Fruit fly (Drosophila melanogaster): ENCODE measurements around the gene Drak.

The Drak gene

dm6 chrX:11494731-11495277 lies 1.9 kb downstream of the Drak start (continued):
- peak; percentile 33 for TF ChIP-seq Meics (GFP tag; optimal IDR thresholded peaks at IDR 0.05)
- peak; percentile 47 for TF ChIP-seq trh (GFP tag; optimal IDR thresholded peaks at IDR 0.05)
- TF ChIP-seq chn (GFP tag; optimal IDR thresholded peaks at IDR 0.05) = peak; percentile 75
- TF ChIP-seq nau (GFP tag; optimal IDR thresholded peaks at IDR 0.05) = peak; percentile 44
- TF ChIP-seq ttk (GFP tag; IDR thresholded peaks at IDR 0.05) = no peak
- TF ChIP-seq trem (tag; optimal IDR thresholded peaks at IDR 0.05) = peak; percentile 72
- TF ChIP-seq stwl (tag; optimal IDR thresholded peaks at IDR 0.05) = no peak
- TF ChIP-seq Lpt (GFP tag; optimal IDR thresholded peaks at IDR 0.05) = no peak
- TF ChIP-seq CG10209 (GFP tag; optimal IDR thresholded peaks at IDR 0.05) = peak; percentile 75
- TF ChIP-seq CG2678 (tag; optimal IDR thresholded peaks at IDR 0.05) = peak; percentile 79
- peak; percentile 52 for TF ChIP-seq CG12659 (GFP tag; optimal IDR thresholded peaks at IDR 0.05)
- TF ChIP-seq zen (tag; optimal IDR thresholded peaks at IDR 0.05) = peak; percentile 76
- peak; percentile 26 for TF ChIP-seq Dip3 (GFP tag; optimal IDR thresholded peaks at IDR 0.05)
- 0 out of 2 replicates have a peak, but pooled peaks have one; percentile 33 for TF ChIP-seq E2f1 (GFP tag; IDR thresholded peaks at IDR 0.05)
- no peak for TF ChIP-seq fd3F (GFP tag; optimal IDR thresholded peaks at IDR 0.05)
- peak; percentile 67; the same call in 2 of the 3 replicates for TF ChIP-seq zfh1 (GFP tag; IDR thresholded peaks at IDR 0.05)
- TF ChIP-seq CG12391 (tag; optimal IDR thresholded peaks at IDR 0.05) = peak; percentile 80
- peak; percentile 50 for TF ChIP-seq ind (GFP tag; optimal IDR thresholded peaks at IDR 0.05)
- no peak for TF ChIP-seq z (GFP tag; IDR thresholded peaks at IDR 0.05)
- TF ChIP-seq YL-1 (GFP tag; optimal IDR thresholded peaks at IDR 0.05) = peak; percentile 20
- peak; percentile 6 for TF ChIP-seq pho (GFP tag; optimal IDR thresholded peaks at IDR 0.05)
- peak; percentile 45 for TF ChIP-seq ac (GFP tag; optimal IDR thresholded peaks at IDR 0.05)
- TF ChIP-seq kni (GFP tag; optimal IDR thresholded peaks at IDR 0.05) = peak; percentile 73
- peak; percentile 78 for TF ChIP-seq Atf-2 (GFP tag; optimal IDR thresholded peaks at IDR 0.05)
- peak; percentile 76 for TF ChIP-seq tin (GFP tag; optimal IDR thresholded peaks at IDR 0.05)
- TF ChIP-seq Usf (GFP tag; optimal IDR thresholded peaks at IDR 0.05) = peak; percentile 52
- TF ChIP-seq Antp (GFP tag; optimal IDR thresholded peaks at IDR 0.05) = peak; percentile 73
- TF ChIP-seq BtbVII (GFP tag; optimal IDR thresholded peaks at IDR 0.05) = no peak
- peak; percentile 4 for TF ChIP-seq Sry-δ (GFP tag; optimal IDR thresholded peaks at IDR 0.05)
- no peak for TF ChIP-seq CG3726 (GFP tag; IDR thresholded peaks at IDR 0.05)
- peak; percentile 62; the same call in 2 of the 3 replicates for TF ChIP-seq dysf (GFP tag; IDR thresholded peaks at IDR 0.05)
- no peak for TF ChIP-seq gfzf (GFP tag; optimal IDR thresholded peaks at IDR 0.05)
- TF ChIP-seq sd (tag; optimal IDR thresholded peaks at IDR 0.05) = peak; percentile 0
- TF ChIP-seq crp (GFP tag; optimal IDR thresholded peaks at IDR 0.05) = peak in 1 of 2 experiments; percentile 40
- peak; percentile 62 for TF ChIP-seq CG8089 (GFP tag; optimal IDR thresholded peaks at IDR 0.05)
- peak; percentile 9 for TF ChIP-seq Myb (GFP tag; optimal IDR thresholded peaks at IDR 0.05)
- peak; percentile 77 for TF ChIP-seq CG7839 (tag; optimal IDR thresholded peaks at IDR 0.05)
- TF ChIP-seq corto (GFP tag; optimal IDR thresholded peaks at IDR 0.05) = peak; percentile 35
- peak; percentile 46 for TF ChIP-seq jing (GFP tag; optimal IDR thresholded peaks at IDR 0.05)
- peak; percentile 68 for TF ChIP-seq CG4820 (GFP tag; optimal IDR thresholded peaks at IDR 0.05)
- TF ChIP-seq CG13775 (GFP tag; optimal IDR thresholded peaks at IDR 0.05) = peak; percentile 74
- TF ChIP-seq Hmx (GFP tag; optimal IDR thresholded peaks at IDR 0.05) = no peak
- TF ChIP-seq seq (GFP tag; IDR thresholded peaks at IDR 0.05) = peak; percentile 28; the same call in 1 of the 2 replicates
- peak; percentile 48 for TF ChIP-seq Abd-B (GFP tag; optimal IDR thresholded peaks at IDR 0.05)
- TF ChIP-seq CG33557 (GFP tag; optimal IDR thresholded peaks at IDR 0.05) = peak; percentile 82
- peak; percentile 68 for TF ChIP-seq CG10462 (GFP tag; optimal IDR thresholded peaks at IDR 0.05)
- TF ChIP-seq kay (GFP tag; optimal IDR thresholded peaks at IDR 0.05) = peak; percentile 33
- peak; percentile 39 for TF ChIP-seq CG3281 (GFP tag; optimal IDR thresholded peaks at IDR 0.05)
- TF ChIP-seq CG18476 (GFP tag; optimal IDR thresholded peaks at IDR 0.05) = peak; percentile 45
- peak; percentile 53 for TF ChIP-seq btn (GFP tag; optimal IDR thresholded peaks at IDR 0.05)

Data from whole organism, embryonic.